Worm (Caenorhabditis elegans) whole organism, L2 larva: Measurements from ENCODE around the gene C54H2.4.

Source experiments
- C34F6.9 ChIP-seq: fragments of 150-350 bp; optimal IDR thresholded peaks from 2 replicates; lab custom pipeline; 2014; ENCODE audit warnings: missing biosample characterization, missing genetic modification characterization
- F13H6.1 ChIP-seq: sonication (generic microtip); optimal IDR thresholded peaks from 2 replicates; lab custom pipeline; 2016; ENCODE audit warnings: missing genetic modification characterization, missing compliant biosample characterization
- R02D3.7 ChIP-seq: fragments of 150-350 bp; optimal IDR thresholded peaks from 2 replicates; lab custom pipeline; 2014; ENCODE audit warnings: missing biosample characterization, missing genetic modification characterization
- aly-2 ChIP-seq: fragments of 150-350 bp; optimal IDR thresholded peaks from 2 replicates; lab custom pipeline; 2014; ENCODE audit warnings: missing biosample characterization, missing genetic modification characterization
- ceh-82 ChIP-seq: fragments of 150-350 bp; optimal IDR thresholded peaks from 2 replicates; lab custom pipeline; 2014; ENCODE audit warnings: missing biosample characterization, missing genetic modification characterization
- dmd-4 ChIP-seq: sonication (generic microtip); optimal IDR thresholded peaks from 2 replicates; lab custom pipeline; 2017; ENCODE audit warnings: missing biosample characterization, missing genetic modification characterization
- fos-1 ChIP-seq: fragments of 150-350 bp; optimal IDR thresholded peaks from 2 replicates; lab custom pipeline; 2014; ENCODE audit warnings: missing biosample characterization, missing genetic modification characterization
- lin-11 ChIP-seq: fragments of 150-350 bp; sonication (generic microtip); optimal IDR thresholded peaks from 2 replicates; lab custom pipeline; 2014; ENCODE audit warnings: missing biosample characterization, missing genetic modification characterization, inconsistent platforms, mixed read lengths
- lsy-2 ChIP-seq, 2 experiments: fragments of 150-350 bp in 1 of 2; sonication (generic microtip) in 1 of 2; optimal IDR thresholded peaks; 2 replicates each; lab custom pipeline; 2014 to 2017; ENCODE audit warnings: missing biosample characterization in 2 of 2, missing genetic modification characterization in 2 of 2
- mab-5 ChIP-seq: fragments of 150-350 bp; optimal IDR thresholded peaks from 2 replicates; lab custom pipeline; 2014; ENCODE audit warnings: missing biosample characterization, missing genetic modification characterization
- nhr-10 ChIP-seq: sonication (generic microtip); optimal IDR thresholded peaks from 2 replicates; lab custom pipeline; 2017; ENCODE audit warnings: missing biosample characterization, missing genetic modification characterization
- nhr-129 ChIP-seq: fragments of 150-350 bp; optimal IDR thresholded peaks from 2 replicates; lab custom pipeline; 2014; ENCODE audit warnings: missing biosample characterization, missing genetic modification characterization
- nhr-77 ChIP-seq: fragments of 150-350 bp; optimal IDR thresholded peaks from 2 replicates; lab custom pipeline; 2014; ENCODE audit warnings: missing biosample characterization, missing genetic modification characterization
- skn-1 ChIP-seq: sonication (generic microtip); optimal IDR thresholded peaks from 2 replicates; lab custom pipeline; 2017; ENCODE audit warnings: missing biosample characterization, missing genetic modification characterization
- sma-9 ChIP-seq, 2 experiments: fragments of 150-350 bp in 1 of 2; sonication (generic microtip) in 1 of 2; optimal IDR thresholded peaks; 2 replicates each; lab custom pipeline; 2014 to 2016; ENCODE audit warnings: missing genetic modification characterization in 2 of 2, mild to moderate bottlenecking in 1 of 2, missing biosample characterization in 1 of 2, missing compliant biosample characterization in 1 of 2, missing genetic modification reagents in 1 of 2, moderate library complexity in 1 of 2
- unc-55 ChIP-seq: fragments of 150-350 bp; sonication (generic microtip); optimal IDR thresholded peaks from 3 replicates; lab custom pipeline; 2014; ENCODE audit warnings: missing biosample characterization, missing genetic modification reagents, missing genetic modification characterization

The C54H2.4 gene

ce11 chrX:5720929-5721328, 49.6 kb downstream of the C54H2.4 start:
- TF ChIP-seq lsy-2 (tag; optimal IDR thresholded peaks at IDR 0.05; lab: Kevin White, UChicago) (no peak), dmd-4 (tag; lab: Kevin White, UChicago) (no peak), C34F6.9 (tag; lab: Kevin White, UChicago) (no peak), sma-9 (GFP tag; optimal IDR thresholded peaks at IDR 0.05; lab: Kevin White, UChicago) (no peak), sma-9 (tag; optimal IDR thresholded peaks at IDR 0.05; lab: Kevin White, UChicago) (no peak), R02D3.7 (no peak), ceh-82 (tag; lab: Kevin White, UChicago) (no peak), nhr-10 (tag; lab: Kevin White, UChicago) (no peak), lin-11 (tag; lab: Kevin White, UChicago) (no peak), nhr-77 (tag; lab: Kevin White, UChicago) (no peak), fos-1 (tag; lab: Kevin White, UChicago) (no peak), aly-2 (no peak), skn-1 (tag; lab: Kevin White, UChicago) (no peak), nhr-129 (tag; lab: Kevin White, UChicago) (no peak)

- TF ChIP-seq nhr-10 (tag; lab: Kevin White, UChicago) = no peak
- no peak for TF ChIP-seq lin-11 (tag; lab: Kevin White, UChicago)
- no peak for TF ChIP-seq mab-5 (tag; lab: Kevin White, UChicago)
- no peak for TF ChIP-seq F13H6.1
- peak; percentile 17 for TF ChIP-seq unc-55 (GFP tag; lab: Kevin White, UChicago)
- TF ChIP-seq, all 48 proteins: peak for 1
These were observed 50.4 kb downstream of the C54H2.4 start, which contains the start of gene C41G11.1 for ce11 chrX:5720124-5720523. Gene C41G11.1, minus strand, starts transcription at chrX:5720224.
